Worm (Caenorhabditis elegans) whole organism, young adult: ENCODE results near the gene srh-71.

ENCODE experiments used
- B0035.1 ChIP-seq: sonication (generic microtip); optimal IDR thresholded peaks from 2 replicates; lab custom pipeline; 2016; ENCODE audit warnings: missing genetic modification characterization, mild to moderate bottlenecking, missing compliant biosample characterization, missing genotype, missing genetic modification reagents
- B0261.1 ChIP-seq: sonication (generic microtip); optimal IDR thresholded peaks from 2 replicates; lab custom pipeline; 2016; ENCODE audit warnings: mild to moderate bottlenecking, missing genetic modification characterization, moderate library complexity, missing compliant biosample characterization
- C06A6.2 ChIP-seq: fragments of 200-800 bp; sonication (Bioruptor generic); conservative IDR thresholded peaks from 2 replicates; pipeline ENCODE4 v1.3.6; 2022; ENCODE audit warnings: missing genetic modification characterization, missing compliant biosample characterization
- C17E4.6 ChIP-seq: fragments of 200-800 bp; sonication (Bioruptor generic); IDR thresholded peaks from 2 replicates; pipeline ENCODE4 v1.3.6; 2022; ENCODE audit warnings: missing genetic modification reagents, missing genetic modification characterization, missing compliant biosample characterization
- D2030.7 ChIP-seq: fragments of 200-800 bp; sonication (Bioruptor generic); IDR thresholded peaks from 2 replicates; pipeline ENCODE4 v1.3.6; 2022; ENCODE audit warnings: missing genetic modification reagents, missing genetic modification characterization, missing compliant biosample characterization
- F22D6.2 ChIP-seq: sonication (generic microtip); optimal IDR thresholded peaks from 2 replicates; lab custom pipeline; 2016; ENCODE audit warnings: mild to moderate bottlenecking, missing genetic modification characterization, missing compliant biosample characterization
- F49E8.2 ChIP-seq: sonication (generic microtip); optimal IDR thresholded peaks from 3 replicates; lab custom pipeline; 2017; ENCODE audit warnings: missing genetic modification characterization, mild to moderate bottlenecking, missing compliant biosample characterization, antibody characterized with exemption, moderate library complexity; ENCODE audit not compliant: insufficient read depth
- F52B5.7 ChIP-seq: sonication (generic microtip); optimal IDR thresholded peaks from 2 replicates; lab custom pipeline; 2016; ENCODE audit warnings: mild to moderate bottlenecking, missing genetic modification characterization, missing compliant biosample characterization
- K12H6.12 ChIP-seq: fragments of 200-800 bp; sonication (Bioruptor generic); optimal IDR thresholded peaks from 2 replicates; lab custom pipeline; 2018; ENCODE audit warnings: mild to moderate bottlenecking, missing genetic modification characterization, missing compliant biosample characterization
- T07F8.4 ChIP-seq: sonication (generic microtip); optimal IDR thresholded peaks from 2 replicates; lab custom pipeline; 2016; ENCODE audit warnings: mild to moderate bottlenecking, missing genetic modification characterization, moderate library complexity, missing compliant biosample characterization
- T26A5.8 ChIP-seq: sonication (generic microtip); optimal IDR thresholded peaks from 2 replicates; lab custom pipeline; 2016; ENCODE audit warnings: missing genetic modification characterization, missing compliant biosample characterization
- Y53G8AR.9 ChIP-seq: fragments of 200-800 bp; sonication (Bioruptor generic); conservative IDR thresholded peaks from 2 replicates; pipeline ENCODE4 v1.3.6; 2022; ENCODE audit warnings: missing genetic modification reagents, missing genetic modification characterization, missing compliant biosample characterization
- ama-1 ChIP-seq, 3 experiments: fragments of 150-350 bp in 1 of 3; sonication (generic microtip) in 2 of 3; optimal IDR thresholded peaks; 2 replicates each; lab custom pipeline; 2014 to 2018; ENCODE audit warnings: missing biosample characterization in 2 of 3, missing genetic modification characterization in 2 of 3, missing genetic modification reagents in 2 of 3
- aptf-2 ChIP-seq: fragments of 200-800 bp; sonication (Bioruptor generic); conservative IDR thresholded peaks from 2 replicates; pipeline ENCODE4 v1.3.6; 2022; ENCODE audit warnings: missing genetic modification reagents, missing genetic modification characterization, missing compliant biosample characterization
- athp-1 ChIP-seq: sonication (generic microtip); optimal IDR thresholded peaks from 2 replicates; lab custom pipeline; 2017; ENCODE audit warnings: mild to moderate bottlenecking, missing genetic modification characterization, missing compliant biosample characterization
- ceh-40 ChIP-seq: fragments of 200-800 bp; sonication (Bioruptor generic); IDR thresholded peaks from 2 replicates; pipeline ENCODE4 v1.3.6; 2022; ENCODE audit warnings: missing genetic modification characterization, missing compliant biosample characterization
- ceh-91 ChIP-seq: fragments of 200-800 bp; sonication (Bioruptor generic); IDR thresholded peaks from 2 replicates; pipeline ENCODE4 v1.3.6; 2022; ENCODE audit warnings: missing genetic modification reagents, missing genetic modification characterization, missing compliant biosample characterization
- die-1 ChIP-seq: sonication (generic microtip); optimal IDR thresholded peaks from 2 replicates; lab custom pipeline; 2016; ENCODE audit warnings: missing genotype, mild to moderate bottlenecking, missing genetic modification characterization, missing compliant biosample characterization
- dpff-1 ChIP-seq: sonication (generic microtip); optimal IDR thresholded peaks from 2 replicates; lab custom pipeline; 2017; ENCODE audit warnings: mild to moderate bottlenecking, missing genetic modification characterization, missing compliant biosample characterization
- dpl-1 ChIP-seq: fragments of 150-350 bp; optimal IDR thresholded peaks from 2 replicates; lab custom pipeline; 2014; ENCODE audit warnings: missing biosample characterization, missing genetic modification reagents, missing genetic modification characterization
- efl-1 ChIP-seq: fragments of 150-350 bp; optimal IDR thresholded peaks from 2 replicates; lab custom pipeline; 2014; ENCODE audit warnings: missing biosample characterization, missing genetic modification reagents, missing genetic modification characterization
- ekl-4 ChIP-seq: fragments of 200-800 bp; sonication (Bioruptor generic); IDR thresholded peaks from 2 replicates; pipeline ENCODE4 v1.3.6; 2022; ENCODE audit warnings: missing genetic modification reagents, missing genetic modification characterization, missing compliant biosample characterization
- ets-4 ChIP-seq: fragments of 200-800 bp; sonication (Bioruptor generic); optimal IDR thresholded peaks from 2 replicates; lab custom pipeline; 2018; ENCODE audit warnings: mild to moderate bottlenecking, missing genetic modification characterization, missing compliant biosample characterization
- hlh-12 ChIP-seq: sonication (generic microtip); optimal IDR thresholded peaks from 2 replicates; lab custom pipeline; 2016; ENCODE audit warnings: missing genetic modification characterization, missing compliant biosample characterization
- hrde-1 ChIP-seq: sonication (generic microtip); optimal IDR thresholded peaks from 2 replicates; lab custom pipeline; 2016; ENCODE audit warnings: missing genetic modification characterization, mild to moderate bottlenecking, missing compliant biosample characterization, moderate library complexity, missing genotype, missing genetic modification reagents, borderline replicate concordance
- let-526 ChIP-seq: fragments of 200-800 bp; sonication (Bioruptor generic); IDR thresholded peaks from 2 replicates; pipeline ENCODE4 v1.3.6; 2022; ENCODE audit warnings: missing genetic modification reagents, missing genetic modification characterization, missing compliant biosample characterization
- let-607 ChIP-seq, 2 experiments: fragments of 200-800 bp in 1 of 2; sonication (Bioruptor generic) in 1 of 2; sonication (generic microtip) in 1 of 2; optimal IDR thresholded peaks; 2 replicates each; lab custom pipeline; 2016 to 2018; ENCODE audit warnings: mild to moderate bottlenecking in 2 of 2, missing compliant biosample characterization in 2 of 2, missing genetic modification characterization in 2 of 2, moderate library complexity in 2 of 2, missing genotype in 1 of 2
- lin-54 ChIP-seq: fragments of 200-800 bp; sonication (Bioruptor generic); optimal IDR thresholded peaks from 2 replicates; lab custom pipeline; 2018; ENCODE audit warnings: mild to moderate bottlenecking, missing genetic modification characterization, missing compliant biosample characterization
- lsl-1 ChIP-seq: fragments of 200-800 bp; sonication (Bioruptor generic); optimal IDR thresholded peaks from 2 replicates; lab custom pipeline; 2018; ENCODE audit warnings: mild to moderate bottlenecking, missing genetic modification characterization, moderate library complexity, missing compliant biosample characterization
- madf-6 ChIP-seq: fragments of 200-800 bp; sonication (Bioruptor generic); IDR thresholded peaks from 2 replicates; pipeline ENCODE4 v1.3.6; 2022; ENCODE audit warnings: missing genetic modification reagents, missing genetic modification characterization, missing compliant biosample characterization
- madf-8 ChIP-seq: fragments of 200-800 bp; sonication (Bioruptor generic); conservative IDR thresholded peaks from 2 replicates; pipeline ENCODE4 v1.3.6; 2022; ENCODE audit warnings: missing genetic modification reagents, missing genetic modification characterization, missing compliant biosample characterization
- mcd-1 ChIP-seq: fragments of 200-800 bp; sonication (Bioruptor generic); IDR thresholded peaks from 2 replicates; pipeline ENCODE4 v1.3.6; 2022; ENCODE audit warnings: missing genetic modification reagents, missing genetic modification characterization, missing compliant biosample characterization
- mel-28 ChIP-seq: sonication (generic microtip); optimal IDR thresholded peaks from 2 replicates; lab custom pipeline; 2016; ENCODE audit warnings: borderline replicate concordance, mild to moderate bottlenecking, missing genetic modification characterization, missing compliant biosample characterization
- mes-4 ChIP-seq: sonication (generic microtip); optimal IDR thresholded peaks from 2 replicates; lab custom pipeline; 2016; ENCODE audit warnings: missing genotype, missing genetic modification characterization, missing compliant biosample characterization
- nfyb-1 ChIP-seq: fragments of 200-800 bp; sonication (Bioruptor generic); IDR thresholded peaks from 2 replicates; pipeline ENCODE4 v1.3.6; 2022; ENCODE audit warnings: missing genetic modification reagents, missing genetic modification characterization, missing compliant biosample characterization
- nhr-80 ChIP-seq: sonication (generic microtip); optimal IDR thresholded peaks from 2 replicates; lab custom pipeline; 2016; ENCODE audit warnings: missing genetic modification characterization, missing compliant biosample characterization
- nhr-90 ChIP-seq: sonication (generic microtip); optimal IDR thresholded peaks from 2 replicates; lab custom pipeline; 2016; ENCODE audit warnings: missing genotype, mild to moderate bottlenecking, missing genetic modification characterization, missing compliant biosample characterization
- pha-4 ChIP-seq: fragments of 150-350 bp; sonication (generic microtip); optimal IDR thresholded peaks from 2 replicates; lab custom pipeline; 2014; ENCODE audit warnings: missing biosample characterization, missing genetic modification reagents, missing genetic modification characterization
- sdz-38 ChIP-seq: sonication (generic microtip); optimal IDR thresholded peaks from 2 replicates; lab custom pipeline; 2016; ENCODE audit warnings: missing genotype, missing genetic modification characterization, missing compliant biosample characterization
- snpc-3.4 ChIP-seq: sonication (generic microtip); optimal IDR thresholded peaks from 2 replicates; lab custom pipeline; 2017; ENCODE audit warnings: missing genetic modification characterization, mild to moderate bottlenecking, missing compliant biosample characterization, antibody characterized with exemption, moderate library complexity, missing genotype, missing genetic modification reagents
- snpc-4 ChIP-seq, 5 experiments: fragments of 150-350 bp in 1 of 5; sonication (generic microtip) in 4 of 5; optimal IDR thresholded peaks; 2 replicates each; lab custom pipeline; 2014 to 2018; ENCODE audit warnings: missing genetic modification characterization in 5 of 5, missing biosample characterization in 3 of 5, antibody characterized with exemption in 2 of 5, mild to moderate bottlenecking in 2 of 5, missing compliant biosample characterization in 2 of 5, missing genotype in 2 of 5, moderate library complexity in 2 of 5, missing genetic modification reagents in 1 of 5
- tbp1 ChIP-seq: fragments of 200-800 bp; sonication (Bioruptor generic); optimal IDR thresholded peaks from 2 replicates; lab custom pipeline; 2018; ENCODE audit warnings: mild to moderate bottlenecking, missing genetic modification characterization, missing compliant biosample characterization
- unc-62 ChIP-seq: fragments of 150-350 bp; optimal IDR thresholded peaks from 2 replicates; lab custom pipeline; 2014; ENCODE audit warnings: missing biosample characterization, missing genetic modification reagents, missing genetic modification characterization
- xnd-1 ChIP-seq: sonication (generic microtip); optimal IDR thresholded peaks from 2 replicates; lab custom pipeline; 2016; ENCODE audit warnings: missing genotype, missing genetic modification reagents, missing genetic modification characterization, missing compliant biosample characterization
- ztf-18 ChIP-seq: sonication (generic microtip); optimal IDR thresholded peaks from 2 replicates; lab custom pipeline; 2016; ENCODE audit warnings: missing genotype, mild to moderate bottlenecking, missing genetic modification characterization, missing compliant biosample characterization
- ztf-22 ChIP-seq: fragments of 200-800 bp; sonication (Bioruptor generic); optimal IDR thresholded peaks from 2 replicates; lab custom pipeline; 2018; ENCODE audit warnings: mild to moderate bottlenecking, missing genetic modification characterization, moderate library complexity, missing compliant biosample characterization
- ztf-28 ChIP-seq: fragments of 200-800 bp; sonication (Bioruptor generic); IDR thresholded peaks from 2 replicates; pipeline ENCODE4 v1.3.6; 2022; ENCODE audit warnings: missing genetic modification reagents, missing genetic modification characterization, missing compliant biosample characterization

Gene srh-71

ce11 chrII:3076915-3077314 is 46.4 kb upstream of the srh-71 start, which contains the start of gene Y25C1A.8 (continued):
- TF ChIP-seq die-1 (tag; lab: Kevin White, UChicago) (no peak), dpl-1 (peak; percentile 37), mes-4 (tag; lab: Kevin White, UChicago) (no peak), madf-8 (GFP tag; lab: Robert Waterston, UW) (peak; percentile 28; the same call in 1 of the 2 replicates), B0035.1 (tag; lab: Kevin White, UChicago) (peak; percentile 40), tbp1 (GFP tag; lab: Kevin White, UChicago) (peak; percentile 71), xnd-1 (peak; percentile 69), ama-1 (optimal IDR thresholded peaks at IDR 0.05; lab: Kevin White, UChicago) (no peak), ama-1 (GFP tag; optimal IDR thresholded peaks at IDR 0.05; lab: Kevin White, UChicago) (peak in 1 of 2 experiments; percentile 16), ztf-18 (tag; lab: Kevin White, UChicago) (peak; percentile 52), F22D6.2 (tag; lab: Kevin White, UChicago) (peak; percentile 70), K12H6.12 (tag; lab: Kevin White, UChicago) (peak; percentile 70), efl-1 (peak; percentile 51), pha-4 (tag; lab: Kevin White, UChicago) (peak; percentile 24), lsl-1 (GFP tag; lab: Kevin White, UChicago) (peak; percentile 97), F49E8.2 (peak; percentile 70), sdz-38 (no peak), F52B5.7 (no peak), C06A6.2 (GFP tag; lab: Robert Waterston, UW) (peak; percentile 60; the same call in 1 of the 2 replicates), T26A5.8 (tag; lab: Kevin White, UChicago) (no peak), hlh-12 (tag; lab: Kevin White, UChicago) (no peak), dpff-1 (tag; lab: Kevin White, UChicago) (no peak), madf-6 (peak; percentile 88), C17E4.6 (no peak; the same call in 1 of the 2 replicates), ztf-22 (GFP tag; lab: Kevin White, UChicago) (no peak), lin-54 (GFP tag; lab: Kevin White, UChicago) (peak; percentile 90), Y53G8AR.9 (peak; percentile 93), let-607 (tag; optimal IDR thresholded peaks at IDR 0.05; lab: Kevin White, UChicago) (peak; percentile 97 to 98), let-526 (GFP tag; lab: Robert Waterston, UW) (no peak), athp-1 (tag; lab: Kevin White, UChicago) (peak; percentile 62), B0261.1 (peak; percentile 36), mcd-1 (peak; percentile 92), hrde-1 (tag; lab: Kevin White, UChicago) (no peak), T07F8.4 (no peak), ets-4 (peak; percentile 78), ekl-4 (GFP tag; lab: Robert Waterston, UW) (peak; percentile 90; the same call in 1 of the 2 replicates), unc-62 (no peak), D2030.7 (GFP tag; lab: Robert Waterston, UW) (peak; percentile 75; the same call in 1 of the 2 replicates), nhr-80 (tag; lab: Kevin White, UChicago) (peak; percentile 41), mel-28 (tag; lab: Kevin White, UChicago) (peak; percentile 58), snpc-3.4 (tag; lab: Kevin White, UChicago) (peak; percentile 59), aptf-2 (no peak), ztf-28 (GFP tag; lab: Robert Waterston, UW) (peak; percentile 56; the same call in 1 of the 2 replicates), ceh-91 (peak; percentile 63; the same call in 1 of the 2 replicates), nfyb-1 (GFP tag; lab: Robert Waterston, UW) (peak; percentile 94), snpc-4 (GFP tag; optimal IDR thresholded peaks at IDR 0.05; lab: Kevin White, UChicago) (peak; percentile 63), snpc-4 (tag; optimal IDR thresholded peaks at IDR 0.05; lab: Kevin White, UChicago) (peak in 3 of 4 experiments; percentile 71 to 73 (median 73)), ceh-40 (GFP tag; lab: Robert Waterston, UW) (no peak), nhr-90 (no peak)
